Worm (Caenorhabditis elegans) whole organism, L4 larva: Measurements from ENCODE around the gene H21P03.10.

Experiments
- F37D6.2 ChIP-seq: sonication (generic microtip); optimal IDR thresholded peaks from 2 replicates; lab custom pipeline; 2016; ENCODE audit warnings: mild to moderate bottlenecking, missing genetic modification characterization, missing compliant biosample characterization
- F44E2.7 ChIP-seq: fragments of 200-800 bp; sonication (Bioruptor generic); IDR thresholded peaks from 2 replicates; pipeline ENCODE4 v2.1.2; 2022; ENCODE audit warnings: missing genetic modification characterization, missing compliant biosample characterization
- F49E8.2 ChIP-seq: sonication (generic microtip); optimal IDR thresholded peaks from 2 replicates; lab custom pipeline; 2016; ENCODE audit warnings: missing compliant biosample characterization, mild to moderate bottlenecking, missing genetic modification characterization, borderline replicate concordance
- Y5F2A.4 ChIP-seq: fragments of 200-800 bp; sonication (Bioruptor generic); optimal IDR thresholded peaks from 2 replicates; lab custom pipeline; 2018; ENCODE audit warnings: mild to moderate bottlenecking, missing genetic modification characterization, missing compliant biosample characterization
- aha-1 ChIP-seq: fragments of 150-350 bp; peaks from one replicate; lab custom pipeline; 2014; ENCODE audit warnings: missing biosample characterization, missing genetic modification characterization
- ceh-20 ChIP-seq: fragments of 200-800 bp; sonication (Bioruptor generic); IDR thresholded peaks from 2 replicates; pipeline ENCODE4 v1.3.6; 2022; ENCODE audit warnings: missing genetic modification reagents, missing genetic modification characterization, missing compliant biosample characterization
- ceh-28 ChIP-seq: fragments of 150-350 bp; optimal IDR thresholded peaks from 2 replicates; lab custom pipeline; 2014; ENCODE audit warnings: missing biosample characterization, missing genetic modification reagents, missing genetic modification characterization
- ceh-32 ChIP-seq: sonication (generic microtip); optimal IDR thresholded peaks from 2 replicates; lab custom pipeline; 2016; ENCODE audit warnings: mild to moderate bottlenecking, missing genetic modification characterization, missing compliant biosample characterization; ENCODE audit not compliant: poor library complexity
- ces-1 ChIP-seq: fragments of 150-350 bp; sonication (generic microtip); optimal IDR thresholded peaks from 4 replicates; lab custom pipeline; 2014; ENCODE audit warnings: missing biosample characterization, missing genetic modification reagents, missing genetic modification characterization
- ctbp-1 ChIP-seq: fragments of 200-800 bp; sonication (Bioruptor generic); IDR thresholded peaks from 2 replicates; pipeline ENCODE4 v1.3.6; 2022; ENCODE audit warnings: missing genetic modification reagents, missing genetic modification characterization, missing compliant biosample characterization
- dmd-6 ChIP-seq: fragments of 200-800 bp; sonication (Bioruptor generic); IDR thresholded peaks from 2 replicates; pipeline ENCODE4 v1.3.6; 2022; ENCODE audit warnings: missing genetic modification reagents, missing genetic modification characterization, missing compliant biosample characterization
- dmd-9 ChIP-seq: fragments of 200-800 bp; sonication (Bioruptor generic); IDR thresholded peaks from 2 replicates; pipeline ENCODE4 v1.3.6; 2022; ENCODE audit warnings: missing genetic modification reagents, missing genetic modification characterization, missing compliant biosample characterization
- dpl-1 ChIP-seq: fragments of 150-350 bp; optimal IDR thresholded peaks from 2 replicates; lab custom pipeline; 2014; ENCODE audit warnings: missing biosample characterization, missing genetic modification reagents, missing genetic modification characterization
- duxl-1 ChIP-seq: sonication (generic microtip); optimal IDR thresholded peaks from 2 replicates; lab custom pipeline; 2016; ENCODE audit warnings: mild to moderate bottlenecking, missing genetic modification characterization, moderate library complexity, missing compliant biosample characterization; ENCODE audit not compliant: poor library complexity
- dve-1 ChIP-seq: sonication (generic microtip); optimal IDR thresholded peaks from 2 replicates; lab custom pipeline; 2017; ENCODE audit warnings: antibody characterized with exemption, mild to moderate bottlenecking, missing genetic modification characterization, missing compliant biosample characterization; ENCODE audit not compliant: insufficient read depth
- fos-1 ChIP-seq: fragments of 150-350 bp; optimal IDR thresholded peaks from 2 replicates; lab custom pipeline; 2014; ENCODE audit warnings: missing biosample characterization, missing genetic modification characterization
- gei-8 ChIP-seq: fragments of 200-800 bp; sonication (Bioruptor generic); optimal IDR thresholded peaks from 2 replicates; lab custom pipeline; 2018; ENCODE audit warnings: mild to moderate bottlenecking, missing genetic modification characterization, missing compliant biosample characterization
- hlh-30 ChIP-seq: sonication (generic microtip); optimal IDR thresholded peaks from 2 replicates; lab custom pipeline; 2017; ENCODE audit warnings: antibody characterized with exemption, mild to moderate bottlenecking, missing genetic modification characterization, missing compliant biosample characterization; ENCODE audit not compliant: insufficient read depth
- hmg-1.1 ChIP-seq: fragments of 200-800 bp; sonication (Bioruptor generic); IDR thresholded peaks from 2 replicates; pipeline ENCODE4 v1.3.6; 2022; ENCODE audit warnings: missing genetic modification reagents, missing genetic modification characterization, missing compliant biosample characterization
- lin-1 ChIP-seq: fragments of 200-800 bp; sonication (Bioruptor generic); IDR thresholded peaks from 2 replicates; pipeline ENCODE4 v1.3.6; 2022; ENCODE audit warnings: missing genetic modification reagents, missing genetic modification characterization, missing compliant biosample characterization
- lin-29 ChIP-seq: fragments of 200-800 bp; sonication (Bioruptor generic); IDR thresholded peaks from 2 replicates; pipeline ENCODE4 v1.3.6; 2022; ENCODE audit warnings: missing genetic modification reagents, missing genetic modification characterization, missing compliant biosample characterization
- lsy-2 ChIP-seq, 2 experiments: fragments of 150-350 bp in 1 of 2; sonication (generic microtip) in 1 of 2; optimal IDR thresholded peaks; 2 replicates each; lab custom pipeline; 2014 to 2017; ENCODE audit warnings: missing biosample characterization in 2 of 2, missing genetic modification characterization in 2 of 2
- madf-5 ChIP-seq, 2 experiments: fragments of 200-800 bp; sonication (Bioruptor generic); IDR thresholded peaks; 2 replicates each; pipeline ENCODE4 v1.3.6; 2022; ENCODE audit warnings: missing compliant biosample characterization in 2 of 2, missing genetic modification characterization in 2 of 2
- mdl-1 ChIP-seq, 2 experiments: fragments of 150-350 bp in 1 of 2; sonication (generic microtip) in 1 of 2; optimal IDR thresholded peaks; 2 replicates each; lab custom pipeline; 2014 to 2017; ENCODE audit warnings: missing biosample characterization in 2 of 2, missing genetic modification characterization in 2 of 2
- mep-1 ChIP-seq: fragments of 150-350 bp; sonication (generic microtip); optimal IDR thresholded peaks from 3 replicates; lab custom pipeline; 2014; ENCODE audit warnings: missing biosample characterization, missing genetic modification characterization
- mes-2 ChIP-seq: sonication (generic microtip); optimal IDR thresholded peaks from 2 replicates; lab custom pipeline; 2016; ENCODE audit warnings: missing genotype, mild to moderate bottlenecking, missing genetic modification characterization, missing compliant biosample characterization; ENCODE audit not compliant: poor library complexity, severe bottlenecking
- mxl-2 ChIP-seq: fragments of 200-800 bp; sonication (Bioruptor generic); conservative IDR thresholded peaks from 2 replicates; pipeline ENCODE4 v1.3.6; 2022; ENCODE audit warnings: missing genetic modification reagents, missing genetic modification characterization, missing compliant biosample characterization
- mxl-3 ChIP-seq: fragments of 200-800 bp; sonication (Bioruptor generic); optimal IDR thresholded peaks from 2 replicates; lab custom pipeline; 2018; ENCODE audit warnings: mild to moderate bottlenecking, missing genetic modification characterization, missing compliant biosample characterization
- nhr-28 ChIP-seq: fragments of 150-350 bp; optimal IDR thresholded peaks from 2 replicates; lab custom pipeline; 2014; ENCODE audit warnings: missing biosample characterization, missing genetic modification characterization
- nhr-42 ChIP-seq: fragments of 200-800 bp; sonication (Bioruptor generic); IDR thresholded peaks from 2 replicates; pipeline ENCODE4 v1.3.6; 2022; ENCODE audit warnings: missing genetic modification characterization, missing compliant biosample characterization
- nhr-76 ChIP-seq: fragments of 150-350 bp; optimal IDR thresholded peaks from 2 replicates; lab custom pipeline; 2014; ENCODE audit warnings: missing biosample characterization, missing genetic modification characterization
- rbr-2 ChIP-seq: sonication (generic microtip); optimal IDR thresholded peaks from 2 replicates; lab custom pipeline; 2016; ENCODE audit warnings: missing genotype, missing genetic modification characterization, missing compliant biosample characterization
- skn-1 ChIP-seq: fragments of 150-350 bp; optimal IDR thresholded peaks from 2 replicates; lab custom pipeline; 2014; ENCODE audit warnings: missing biosample characterization, missing genetic modification characterization
- spr-1 ChIP-seq: sonication (generic microtip); optimal IDR thresholded peaks from 2 replicates; lab custom pipeline; 2016; ENCODE audit warnings: mild to moderate bottlenecking, missing genetic modification characterization, missing compliant biosample characterization
- unc-39 ChIP-seq: sonication (generic microtip); optimal IDR thresholded peaks from 2 replicates; lab custom pipeline; 2017; ENCODE audit warnings: missing biosample characterization, missing genetic modification characterization
- unc-62 ChIP-seq, 3 experiments: fragments of 150-350 bp in 1 of 3; sonication (generic microtip); optimal IDR thresholded peaks in 2 of 3; peaks in 1 of 3; 1 replicate in 1 of 3; 2 replicates in 2 of 3; lab custom pipeline; 2014 to 2017; ENCODE audit warnings: missing biosample characterization in 3 of 3, missing genetic modification characterization in 3 of 3, missing genetic modification reagents in 3 of 3, missing genotype in 1 of 3
- zip-2 ChIP-seq: fragments of 150-350 bp; optimal IDR thresholded peaks from 2 replicates; lab custom pipeline; 2014; ENCODE audit warnings: missing biosample characterization, missing genetic modification characterization

Gene H21P03.10

ce11 chrIV:11491422-11491821, 9.1 kb upstream of the H21P03.10 start (continued):
- no peak for TF ChIP-seq mxl-2 (GFP tag; lab: Robert Waterston, UW)
- TF ChIP-seq F44E2.7: no peak
- no peak for TF ChIP-seq Y5F2A.4 (GFP tag; lab: Kevin White, UChicago)
- no peak for TF ChIP-seq unc-39 (tag; lab: Kevin White, UChicago)
- no peak for TF ChIP-seq dpl-1 (GFP tag; lab: Kevin White, UChicago)
- no peak for TF ChIP-seq ceh-32 (tag; lab: Kevin White, UChicago)
- no peak for TF ChIP-seq ceh-28 (tag; lab: Kevin White, UChicago)
- TF ChIP-seq nhr-42: no peak
- no peak for TF ChIP-seq ceh-20 (GFP tag; lab: Robert Waterston, UW)
- peak; percentile 19 for TF ChIP-seq nhr-76 (tag; lab: Kevin White, UChicago)
- peak in 1 of 2 experiments; percentile 52 for TF ChIP-seq mdl-1 (tag; optimal IDR thresholded peaks at IDR 0.05; lab: Kevin White, UChicago)
- peak; percentile 45 for TF ChIP-seq hlh-30 (tag; lab: Kevin White, UChicago)
- TF ChIP-seq mep-1: peak; percentile 12
- TF ChIP-seq dve-1 (tag; lab: Kevin White, UChicago): peak; percentile 65

ce11 chrIV:11492345-11492744, 8.2 kb upstream of the H21P03.10 start:
- TF ChIP-seq zip-2 (tag; lab: Kevin White, UChicago) (no peak), hlh-30 (tag; lab: Kevin White, UChicago) (peak; percentile 47), madf-5 (GFP tag; IDR thresholded peaks at IDR 0.05; lab: Robert Waterston, UW) (no peak), dmd-6 (GFP tag; lab: Robert Waterston, UW) (peak; percentile 28; the same call in 1 of the 2 replicates), nhr-28 (tag; lab: Kevin White, UChicago) (peak; percentile 48), mes-2 (tag; lab: Kevin White, UChicago) (no peak), aha-1 (peak; percentile 83)

ce11 chrIV:11493899-11494298, 6.6 kb upstream of the H21P03.10 start:
- TF ChIP-seq dmd-9 (GFP tag; lab: Robert Waterston, UW) (no peak), lin-1 (GFP tag; lab: Robert Waterston, UW) (no peak), duxl-1 (no peak), mxl-3 (GFP tag; lab: Kevin White, UChicago) (peak; percentile 0), ceh-32 (tag; lab: Kevin White, UChicago) (no peak), skn-1 (no peak), unc-62 (GFP tag; optimal IDR thresholded peaks at IDR 0.05 in 1 of 2; lab: Kevin White, UChicago) (peak in 1 of 2 experiments; percentile 37), unc-62 (tag; optimal IDR thresholded peaks at IDR 0.05; lab: Kevin White, UChicago) (no peak), F37D6.2 (tag; lab: Kevin White, UChicago) (no peak), nhr-28 (tag; lab: Kevin White, UChicago) (peak; percentile 15)

- TF ChIP-seq dve-1 (tag; lab: Kevin White, UChicago): no peak
- peak; percentile 22 for TF ChIP-seq ces-1
- TF ChIP-seq hmg-1.1 (GFP tag; lab: Robert Waterston, UW): peak; percentile 48; the same call in 1 of the 2 replicates
- peak; percentile 18 for TF ChIP-seq mes-2 (tag; lab: Kevin White, UChicago)
- peak; percentile 62; the same call in 1 of the 2 replicates for TF ChIP-seq ctbp-1 (GFP tag; lab: Robert Waterston, UW)
- TF ChIP-seq rbr-2 (tag; lab: Kevin White, UChicago): peak; percentile 35
- TF ChIP-seq gei-8 (GFP tag; lab: Kevin White, UChicago): no peak
- TF ChIP-seq ceh-20 (GFP tag; lab: Robert Waterston, UW): no peak
- TF ChIP-seq mep-1: peak; percentile 40
- TF ChIP-seq spr-1 (tag; lab: Kevin White, UChicago): no peak
- TF ChIP-seq fos-1 (tag; lab: Kevin White, UChicago): no peak
- peak in 1 of 2 experiments; percentile 68 for TF ChIP-seq unc-62 (GFP tag; optimal IDR thresholded peaks at IDR 0.05 in 1 of 2; lab: Kevin White, UChicago)
- no peak for TF ChIP-seq unc-62 (tag; optimal IDR thresholded peaks at IDR 0.05; lab: Kevin White, UChicago)
- peak; percentile 21 for TF ChIP-seq F37D6.2 (tag; lab: Kevin White, UChicago)
- peak; percentile 20 for TF ChIP-seq ceh-28 (tag; lab: Kevin White, UChicago)
- TF ChIP-seq F49E8.2 (tag; lab: Kevin White, UChicago): no peak
- TF ChIP-seq lin-29 (GFP tag; lab: Robert Waterston, UW): no peak
- TF ChIP-seq lsy-2 (tag; optimal IDR thresholded peaks at IDR 0.05; lab: Kevin White, UChicago): peak in 1 of 2 experiments; percentile 52
Measured at ce11 chrIV:11494924-11495323, 5.6 kb upstream of the H21P03.10 start.
